Worm (Caenorhabditis elegans): ENCODE measurements around the gene T07G12.2.
A peak's percentile ranks its signal among the peaks of the same experiment; 100 is the strongest.

T07G12.2 gene

DNA sequence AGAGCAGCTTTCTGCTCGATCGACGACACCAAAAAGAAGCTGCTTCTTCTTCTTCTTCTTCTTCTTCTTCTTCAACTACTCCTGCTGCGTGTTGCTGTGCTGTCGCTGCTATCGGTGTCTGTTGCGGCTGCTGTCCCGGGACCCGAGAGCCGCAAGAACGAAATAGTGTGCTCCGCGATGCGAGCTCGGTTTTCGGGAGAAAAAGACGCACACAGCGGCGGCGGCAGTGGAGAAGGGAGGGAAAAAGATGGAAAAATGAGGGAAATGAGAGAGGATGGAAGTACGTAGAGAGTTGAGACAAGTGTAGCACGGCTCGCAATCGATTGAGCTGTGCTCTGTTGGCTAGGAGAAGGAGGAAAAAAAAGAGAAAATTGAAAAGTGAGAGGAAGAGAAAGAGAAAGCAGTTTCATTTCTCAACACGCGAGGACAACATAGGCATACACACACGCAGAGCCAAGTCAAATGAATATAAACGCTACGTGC is 26.7 kb upstream of the T07G12.2 start (continued):
- TF ChIP-seq unc-98 (GFP tag; IDR thresholded peaks at IDR 0.05) (no peak), lsy-2 (tag; optimal IDR thresholded peaks at IDR 0.05) (peak; percentile 11 to 65), mdl-1 (tag; optimal IDR thresholded peaks at IDR 0.05) (peak; percentile 9 to 56), alr-1 (tag; optimal IDR thresholded peaks at IDR 0.05; ENCODE audit: borderline replicate concordance) (no peak), nhr-11 (tag; optimal IDR thresholded peaks at IDR 0.05) (no peak), aha-1 (tag; optimal IDR thresholded peaks at IDR 0.05) (no peak), lin-15B (tag; optimal IDR thresholded peaks at IDR 0.05) (no peak), hpl-2 (GFP tag; optimal IDR thresholded peaks at IDR 0.05) (no peak), egl-13 (tag; optimal IDR thresholded peaks at IDR 0.05) (peak; percentile 71), mep-1 (tag; optimal IDR thresholded peaks at IDR 0.05) (peak; percentile 70), fkh-10 (GFP tag; optimal IDR thresholded peaks at IDR 0.05) (peak; percentile 95), hlh-4 (tag; optimal IDR thresholded peaks at IDR 0.05) (no peak), ama-1 (optimal IDR thresholded peaks at IDR 0.05) (peak; percentile 25), ces-1 (GFP tag; optimal IDR thresholded peaks at IDR 0.05) (no peak), tlp-1 (tag; optimal IDR thresholded peaks at IDR 0.05) (no peak), nhr-20 (tag; optimal IDR thresholded peaks at IDR 0.05) (peak; percentile 59), mab-9 (GFP tag; IDR thresholded peaks at IDR 0.05) (no peak), fkh-4 (tag; optimal IDR thresholded peaks at IDR 0.05; ENCODE audit: borderline replicate concordance) (no peak), aly-2 (tag; optimal IDR thresholded peaks at IDR 0.05) (no peak), nhr-76 (tag; optimal IDR thresholded peaks at IDR 0.05) (no peak), hlh-17 (GFP tag; optimal IDR thresholded peaks at IDR 0.05; ENCODE audit: borderline replicate concordance) (no peak), nhr-77 (tag; optimal IDR thresholded peaks at IDR 0.05) (peak; percentile 26), fos-1 (tag; optimal IDR thresholded peaks at IDR 0.05) (peak; percentile 59), isw-1 (GFP tag; IDR thresholded peaks at IDR 0.05) (peak; percentile 43), skn-1 (tag; optimal IDR thresholded peaks at IDR 0.05) (peak; percentile 27), nhr-47 (tag; optimal IDR thresholded peaks at IDR 0.05) (peak; percentile 73), xbp-1 (tag; optimal IDR thresholded peaks at IDR 0.05) (peak; percentile 40), ceh-82 (tag; optimal IDR thresholded peaks at IDR 0.05) (peak in 2 of 3 experiments; percentile 18 to 74), sox-4 (tag; optimal IDR thresholded peaks at IDR 0.05) (no peak), zip-4 (GFP tag; optimal IDR thresholded peaks at IDR 0.05) (no peak), pax-3 (tag; optimal IDR thresholded peaks at IDR 0.05) (peak; percentile 41), lir-3 (tag; optimal IDR thresholded peaks at IDR 0.05; ENCODE audit: poor library complexity) (peak; percentile 14), efl-3 (GFP tag; optimal IDR thresholded peaks at IDR 0.05) (no peak), pqm-1 (tag; optimal IDR thresholded peaks at IDR 0.05) (no peak), tbx-2 (tag; optimal IDR thresholded peaks at IDR 0.05) (peak; percentile 71), unc-130 (tag; optimal IDR thresholded peaks at IDR 0.05) (no peak), Y116A8C.19 (tag; optimal IDR thresholded peaks at IDR 0.05; ENCODE audit: borderline replicate concordance) (no peak), unc-62 (GFP tag; optimal IDR thresholded peaks at IDR 0.05) (no peak)

- TF ChIP-seq Y116A8C.19 (tag; optimal IDR thresholded peaks at IDR 0.05; ENCODE audit: borderline replicate concordance) = no peak
- peak; percentile 12 for TF ChIP-seq nhr-47 (tag; optimal IDR thresholded peaks at IDR 0.05)
- peak; percentile 13 for TF ChIP-seq snu-23 (GFP tag; optimal IDR thresholded peaks at IDR 0.05)
- peak; percentile 45 for TF ChIP-seq tbx-2 (tag; optimal IDR thresholded peaks at IDR 0.05)
- no peak for TF ChIP-seq snpc-4 (tag; optimal IDR thresholded peaks at IDR 0.05)
- TF ChIP-seq nhr-237 (tag; optimal IDR thresholded peaks at IDR 0.05) = no peak
- TF ChIP-seq unc-86 (tag; optimal IDR thresholded peaks at IDR 0.05) = peak; percentile 42
- no peak for TF ChIP-seq unc-62 (GFP tag; optimal IDR thresholded peaks at IDR 0.05)
- TF ChIP-seq unc-98 (GFP tag; IDR thresholded peaks at IDR 0.05) = no peak
- TF ChIP-seq swsn-7 (tag; optimal IDR thresholded peaks at IDR 0.05) = peak; percentile 6
- peak in 1 of 2 experiments; percentile 7 for TF ChIP-seq lsy-2 (tag; optimal IDR thresholded peaks at IDR 0.05)
- peak in 1 of 2 experiments; percentile 26 for TF ChIP-seq ztf-11 (tag; optimal IDR thresholded peaks at IDR 0.05)
- peak; percentile 31 for TF ChIP-seq pax-3 (tag; optimal IDR thresholded peaks at IDR 0.05)
- TF ChIP-seq mef-2 (tag; optimal IDR thresholded peaks at IDR 0.05) = no peak
- no peak for TF ChIP-seq alr-1 (tag; optimal IDR thresholded peaks at IDR 0.05; ENCODE audit: borderline replicate concordance)
- TF ChIP-seq fkh-8 (tag; optimal IDR thresholded peaks at IDR 0.05) = no peak
- TF ChIP-seq ceh-82 (tag; optimal IDR thresholded peaks at IDR 0.05) = peak in 1 of 3 experiments; percentile 23
- TF ChIP-seq nhr-71 (tag; optimal IDR thresholded peaks at IDR 0.05) = peak; percentile 10
- TF ChIP-seq fkh-10 (GFP tag; optimal IDR thresholded peaks at IDR 0.05) = peak; percentile 26
- peak; percentile 69 for TF ChIP-seq lin-14 (GFP tag; optimal IDR thresholded peaks at IDR 0.05)
- TF ChIP-seq C16A3.4 (tag; optimal IDR thresholded peaks at IDR 0.05) = no peak
- no peak for TF ChIP-seq sox-4 (tag; optimal IDR thresholded peaks at IDR 0.05)
- no peak for TF ChIP-seq lin-15B (tag; optimal IDR thresholded peaks at IDR 0.05)
Measured at ce11 chrIV:10505016-10505415, 25.5 kb upstream of the T07G12.2 start.
